Fruit fly (Drosophila melanogaster): ENCODE results near the gene Srp54k.
A peak's percentile ranks its signal among the peaks of the same experiment; 100 is the strongest.

Srp54k gene

DNA sequence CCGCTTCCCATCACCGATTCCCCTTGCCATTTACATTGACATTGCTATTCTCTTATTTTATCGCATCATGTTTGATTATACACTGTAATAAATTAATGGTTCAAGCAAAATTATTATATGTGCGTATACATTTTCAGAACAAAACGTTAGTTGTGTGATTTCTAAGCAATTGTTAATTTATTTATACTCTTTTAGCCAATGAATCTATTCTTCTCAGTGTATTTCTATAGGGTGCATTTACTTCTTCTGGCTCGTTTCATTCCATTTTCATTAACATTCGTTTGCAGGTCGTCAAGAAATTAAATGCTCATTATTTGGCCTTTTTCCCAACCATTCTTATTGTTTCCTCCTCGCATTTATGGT, 35.1 kb downstream of the Srp54k start (continued):
- no peak for TF ChIP-seq dan (GFP tag; IDR thresholded peaks at IDR 0.05)
- peak; percentile 62 for TF ChIP-seq NC2β (GFP tag; optimal IDR thresholded peaks at IDR 0.05)
- peak; percentile 32; the same call in 1 of the 3 replicates for TF ChIP-seq CG7357 (GFP tag; IDR thresholded peaks at IDR 0.05)
- peak; percentile 14 for TF ChIP-seq salm (tag; optimal IDR thresholded peaks at IDR 0.05)
- 0 out of 2 replicates have a peak, but pooled peaks have one; percentile 33 for TF ChIP-seq Taf1 (GFP tag; IDR thresholded peaks at IDR 0.05)
- TF ChIP-seq Dfd (GFP tag; optimal IDR thresholded peaks at IDR 0.05) = no peak
- TF ChIP-seq croc (GFP tag; conservative IDR thresholded peaks at IDR 0.05) = peak; percentile 26; the same call in 1 of the 3 replicates
- peak; percentile 40 for TF ChIP-seq CG33557 (GFP tag; optimal IDR thresholded peaks at IDR 0.05)
- no peak for TF ChIP-seq Poxn (GFP tag; IDR thresholded peaks at IDR 0.05)
- no peak for TF ChIP-seq gsb (GFP tag; IDR thresholded peaks at IDR 0.05)
- peak; percentile 23; the same call in 1 of the 2 replicates for TF ChIP-seq Atf6 (GFP tag; IDR thresholded peaks at IDR 0.05)
- peak; percentile 61 for TF ChIP-seq Fer3 (tag; optimal IDR thresholded peaks at IDR 0.05)
- TF ChIP-seq lilli (GFP tag; optimal IDR thresholded peaks at IDR 0.05) = peak; percentile 36
- peak; percentile 28 for TF ChIP-seq CG9727 (GFP tag; optimal IDR thresholded peaks at IDR 0.05)
- no peak for TF ChIP-seq sr (GFP tag; IDR thresholded peaks at IDR 0.05)
- TF ChIP-seq CG7372 (GFP tag; IDR thresholded peaks at IDR 0.05) = 0 out of 2 replicates have a peak, but pooled peaks have one; percentile 8
- TF ChIP-seq her (GFP tag; optimal IDR thresholded peaks at IDR 0.05) = no peak
- no peak for TF ChIP-seq Atf-2 (GFP tag; optimal IDR thresholded peaks at IDR 0.05)
- TF ChIP-seq mld (GFP tag; IDR thresholded peaks at IDR 0.05; ENCODE audit: partially characterized antibody) = no peak
- TF ChIP-seq pros (GFP tag; optimal IDR thresholded peaks at IDR 0.05) = no peak
- TF ChIP-seq Vsx1 (GFP tag; optimal IDR thresholded peaks at IDR 0.05) = peak; percentile 28
- TF ChIP-seq schlank (tag; optimal IDR thresholded peaks at IDR 0.05) = peak; percentile 2
- TF ChIP-seq Mad (GFP tag; optimal IDR thresholded peaks at IDR 0.05) = no peak
- peak; percentile 1 for TF ChIP-seq jumu (GFP tag; optimal IDR thresholded peaks at IDR 0.05)
- TF ChIP-seq Camta (GFP tag; optimal IDR thresholded peaks at IDR 0.05) = peak; percentile 51
- TF ChIP-seq gem (tag; optimal IDR thresholded peaks at IDR 0.05) = peak; percentile 80
- TF ChIP-seq nerfin-1 (tag; optimal IDR thresholded peaks at IDR 0.05) = no peak
- peak; percentile 51 for TF ChIP-seq CG8388 (GFP tag; optimal IDR thresholded peaks at IDR 0.05)
- TF ChIP-seq CoRest (tag; optimal IDR thresholded peaks at IDR 0.05) = peak; percentile 53
- no peak for TF ChIP-seq CG3838 (GFP tag; optimal IDR thresholded peaks at IDR 0.05)
- TF ChIP-seq hth (optimal IDR thresholded peaks at IDR 0.05) = no peak
- no peak for TF ChIP-seq gt (GFP tag; IDR thresholded peaks at IDR 0.05)
- peak; percentile 69 for TF ChIP-seq jing (GFP tag; optimal IDR thresholded peaks at IDR 0.05)
- TF ChIP-seq Nf-YB (GFP tag; optimal IDR thresholded peaks at IDR 0.05) = peak; percentile 3
- TF ChIP-seq tap (tag; optimal IDR thresholded peaks at IDR 0.05) = peak; percentile 65
- TF ChIP-seq CG2202 (tag; optimal IDR thresholded peaks at IDR 0.05) = peak; percentile 23
- TF ChIP-seq CG8290 (GFP tag; optimal IDR thresholded peaks at IDR 0.05) = no peak
- peak in 1 of 2 experiments; percentile 65 for TF ChIP-seq CG8290 (tag; optimal IDR thresholded peaks at IDR 0.05)
- no peak for TF ChIP-seq Dp (GFP tag; optimal IDR thresholded peaks at IDR 0.05)
- peak; percentile 31 for TF ChIP-seq maf-S (GFP tag; optimal IDR thresholded peaks at IDR 0.05)
- TF ChIP-seq phol (tag; optimal IDR thresholded peaks at IDR 0.05) = peak; percentile 77
- peak; percentile 82 for TF ChIP-seq CG17328 (GFP tag; IDR thresholded peaks at IDR 0.05)
- no peak for TF ChIP-seq CG12299 (tag; optimal IDR thresholded peaks at IDR 0.05)
- TF ChIP-seq YL-1 (GFP tag; optimal IDR thresholded peaks at IDR 0.05) = no peak
- TF ChIP-seq zen (tag; optimal IDR thresholded peaks at IDR 0.05) = peak; percentile 71
- TF ChIP-seq Spps (tag; optimal IDR thresholded peaks at IDR 0.05) = peak; percentile 75
- TF ChIP-seq Dbx (GFP tag; IDR thresholded peaks at IDR 0.05) = no peak
- TF ChIP-seq lov (optimal IDR thresholded peaks at IDR 0.05) = no peak
- TF ChIP-seq lov (GFP tag; IDR thresholded peaks at IDR 0.05) = peak; percentile 79; the same call in 2 of the 3 replicates
- no peak for TF ChIP-seq wek (GFP tag; optimal IDR thresholded peaks at IDR 0.05)
- TF ChIP-seq HmgZ (tag; optimal IDR thresholded peaks at IDR 0.05) = no peak
- TF ChIP-seq hb (GFP tag; IDR thresholded peaks at IDR 0.05; ENCODE audit: partially characterized antibody) = no peak

Data from whole organism, embryonic.